Fruit fly (Drosophila melanogaster) whole organism, embryonic: ENCODE results near the gene CG43645.

ENCODE experiments used
- BEAF-32 ChIP-seq: fragments of 200-800 bp; sonication (Bioruptor generic); optimal IDR thresholded peaks from 3 replicates; lab custom pipeline; 2017; ENCODE audit warnings: missing biosample characterization, missing genetic modification characterization, mild to moderate bottlenecking, moderate library complexity, missing genetic modification reagents
- CG10366 ChIP-seq: fragments of 200-800 bp; sonication (Bioruptor generic); IDR thresholded peaks from 2 replicates; pipeline ENCODE4 v1.3.6; 2022; ENCODE audit warnings: missing biosample characterization, missing genetic modification characterization
- CG10543 ChIP-seq: fragments of 200-800 bp; sonication (Bioruptor generic); optimal IDR thresholded peaks from 3 replicates; lab custom pipeline; 2017; ENCODE audit warnings: missing biosample characterization, mild to moderate bottlenecking, missing genetic modification characterization, moderate library complexity
- CG11085 ChIP-seq: fragments of 200-800 bp; sonication (Bioruptor generic); IDR thresholded peaks from 2 replicates; pipeline ENCODE4 v1.3.6; 2022; ENCODE audit warnings: missing biosample characterization, missing genetic modification characterization
- CG11695 ChIP-seq: fragments of 200-800 bp; sonication (Bioruptor generic); IDR thresholded peaks from 3 replicates; pipeline ENCODE4 v1.3.6; 2022; ENCODE audit warnings: missing biosample characterization, missing genetic modification characterization
- CG12071 ChIP-seq: fragments of 200-800 bp; sonication (Bioruptor generic); optimal IDR thresholded peaks from 3 replicates; lab custom pipeline; 2018; ENCODE audit warnings: missing biosample characterization, mild to moderate bottlenecking, missing genetic modification characterization
- CG15073 ChIP-seq: fragments of 200-800 bp; sonication (Bioruptor generic); optimal IDR thresholded peaks from 2 replicates; lab custom pipeline; 2016; ENCODE audit warnings: missing biosample characterization, missing genetic modification characterization
- CG1602 ChIP-seq: fragments of 200-800 bp; sonication (Bioruptor generic); optimal IDR thresholded peaks from 3 replicates; lab custom pipeline; 2016; ENCODE audit warnings: missing biosample characterization, missing genetic modification characterization
- CG17359 ChIP-seq: fragments of 200-800 bp; sonication (Bioruptor generic); optimal IDR thresholded peaks from 3 replicates; lab custom pipeline; 2018; ENCODE audit warnings: missing biosample characterization, mild to moderate bottlenecking, missing genetic modification characterization, moderate library complexity
- CG17829 ChIP-seq: fragments of 200-800 bp; optimal IDR thresholded peaks from 2 replicates; lab custom pipeline; 2019; ENCODE audit warnings: missing biosample characterization, mild to moderate bottlenecking, missing genetic modification characterization, moderate library complexity
- CG30403 ChIP-seq: fragments of 200-800 bp; sonication (Bioruptor generic); optimal IDR thresholded peaks from 3 replicates; lab custom pipeline; 2016; ENCODE audit warnings: missing biosample characterization, missing genetic modification characterization
- CG31388 ChIP-seq: fragments of 200-800 bp; sonication (Bioruptor generic); optimal IDR thresholded peaks from 2 replicates; lab custom pipeline; 2016; ENCODE audit warnings: missing biosample characterization, missing genetic modification characterization
- CG32767 ChIP-seq: fragments of 200-800 bp; sonication (Bioruptor generic); IDR thresholded peaks from 2 replicates; pipeline ENCODE4 v1.3.6; 2022; ENCODE audit warnings: missing biosample characterization, missing genetic modification characterization
- CG33213 ChIP-seq: fragments of 200-800 bp; sonication (Bioruptor generic); optimal IDR thresholded peaks from 3 replicates; lab custom pipeline; 2016; ENCODE audit warnings: missing biosample characterization, missing genetic modification characterization
- CG4730 ChIP-seq: fragments of 200-800 bp; sonication (Bioruptor generic); IDR thresholded peaks from 2 replicates; pipeline ENCODE4 v1.3.6; 2022; ENCODE audit warnings: missing biosample characterization, missing genetic modification characterization
- CG7357 ChIP-seq: fragments of 200-800 bp; sonication (Bioruptor generic); IDR thresholded peaks from 3 replicates; pipeline ENCODE4 v1.3.6; 2022; ENCODE audit warnings: missing biosample characterization, missing genetic modification characterization
- CG7372 ChIP-seq: fragments of 200-800 bp; sonication (Bioruptor generic); IDR thresholded peaks from 2 replicates; pipeline ENCODE4 v1.3.6; 2022; ENCODE audit warnings: missing biosample characterization, missing genetic modification characterization
- CG7839 ChIP-seq: fragments of 200-800 bp; sonication (Bioruptor generic); optimal IDR thresholded peaks from 3 replicates; lab custom pipeline; 2018; ENCODE audit warnings: missing biosample characterization, mild to moderate bottlenecking, missing genetic modification characterization, moderate library complexity
- CG8924 ChIP-seq: fragments of 200-800 bp; optimal IDR thresholded peaks from 3 replicates; lab custom pipeline; 2019; ENCODE audit warnings: missing biosample characterization, mild to moderate bottlenecking, missing genetic modification characterization, moderate library complexity
- CG9876 ChIP-seq: fragments of 200-800 bp; sonication (Bioruptor generic); optimal IDR thresholded peaks from 2 replicates; lab custom pipeline; 2016; ENCODE audit warnings: missing biosample characterization, missing genetic modification characterization
- Doc3 ChIP-seq: fragments of 200-800 bp; sonication (Bioruptor generic); IDR thresholded peaks from 3 replicates; pipeline ENCODE4 v1.3.6; 2022; ENCODE audit warnings: missing biosample characterization, missing genetic modification characterization; ENCODE audit not compliant: partially characterized antibody
- Fer1 ChIP-seq: fragments of 200-800 bp; sonication (Bioruptor generic); optimal IDR thresholded peaks from 2 replicates; lab custom pipeline; 2017; ENCODE audit warnings: missing biosample characterization, mild to moderate bottlenecking, missing genetic modification characterization
- H2.0 ChIP-seq: fragments of 200-800 bp; sonication (Bioruptor generic); IDR thresholded peaks from 2 replicates; pipeline ENCODE4 v1.3.6; 2022; ENCODE audit warnings: missing biosample characterization, missing genetic modification characterization
- HLH4C ChIP-seq: fragments of 200-800 bp; sonication (Bioruptor generic); IDR thresholded peaks from 3 replicates; pipeline ENCODE4 v1.3.6; 2022; ENCODE audit warnings: missing biosample characterization, missing genetic modification characterization; ENCODE audit not compliant: partially characterized antibody
- HmgD ChIP-seq: fragments of 200-800 bp; sonication (Bioruptor generic); optimal IDR thresholded peaks from 3 replicates; lab custom pipeline; 2016; ENCODE audit warnings: missing biosample characterization, missing genetic modification characterization
- Max ChIP-seq: fragments of 200-800 bp; sonication (Bioruptor generic); optimal IDR thresholded peaks from 2 replicates; lab custom pipeline; 2016; ENCODE audit warnings: missing biosample characterization, mild to moderate bottlenecking, missing genetic modification characterization
- Mrtf ChIP-seq: fragments of 200-800 bp; sonication (Bioruptor generic); IDR thresholded peaks from 3 replicates; pipeline ENCODE4 v1.3.6; 2022; ENCODE audit warnings: missing biosample characterization, missing genetic modification characterization
- Optix ChIP-seq: fragments of 200-800 bp; sonication (Bioruptor generic); IDR thresholded peaks from 3 replicates; pipeline ENCODE4 v1.3.6; 2022; ENCODE audit warnings: missing biosample characterization, missing genetic modification characterization
- Rx ChIP-seq: fragments of 200-800 bp; sonication (Bioruptor generic); IDR thresholded peaks from 2 replicates; pipeline ENCODE4 v1.3.6; 2022; ENCODE audit warnings: missing biosample characterization, missing genetic modification characterization
- Sox102F ChIP-seq: fragments of 200-800 bp; sonication (Bioruptor generic); optimal IDR thresholded peaks from 2 replicates; lab custom pipeline; 2018; ENCODE audit warnings: missing biosample characterization, mild to moderate bottlenecking, missing genetic modification characterization, moderate library complexity
- Spps ChIP-seq: fragments of 200-800 bp; sonication (Bioruptor generic); optimal IDR thresholded peaks from 2 replicates; lab custom pipeline; 2018; ENCODE audit warnings: missing biosample characterization, mild to moderate bottlenecking, missing genetic modification characterization
- Sry-δ ChIP-seq: fragments of 200-800 bp; sonication (Bioruptor generic); optimal IDR thresholded peaks from 2 replicates; lab custom pipeline; 2016; ENCODE audit warnings: missing biosample characterization, missing genetic modification characterization
- al ChIP-seq: fragments of 200-800 bp; sonication (Bioruptor generic); IDR thresholded peaks from 2 replicates; pipeline ENCODE4 v1.3.6; 2022; ENCODE audit warnings: missing biosample characterization, missing genetic modification characterization
- bbx ChIP-seq: fragments of 200-800 bp; sonication (Bioruptor generic); IDR thresholded peaks from 2 replicates; pipeline ENCODE4 v1.3.6; 2022; ENCODE audit warnings: missing biosample characterization, missing genetic modification characterization; ENCODE audit not compliant: partially characterized antibody
- croc ChIP-seq: fragments of 200-800 bp; sonication (Bioruptor generic); conservative IDR thresholded peaks from 3 replicates; pipeline ENCODE4 v1.3.6; 2022; ENCODE audit warnings: missing biosample characterization, missing genetic modification characterization
- cwo ChIP-seq: fragments of 200-800 bp; sonication (Bioruptor generic); optimal IDR thresholded peaks from 3 replicates; lab custom pipeline; 2017; ENCODE audit warnings: missing biosample characterization, missing genetic modification characterization, mild to moderate bottlenecking, moderate library complexity, missing genetic modification reagents
- gsb-n ChIP-seq: fragments of 200-800 bp; sonication (Bioruptor generic); optimal IDR thresholded peaks from 3 replicates; lab custom pipeline; 2018; ENCODE audit warnings: missing biosample characterization, mild to moderate bottlenecking, missing genetic modification characterization
- gt ChIP-seq: fragments of 200-800 bp; sonication (Bioruptor generic); IDR thresholded peaks from 2 replicates; pipeline ENCODE4 v1.3.6; 2022; ENCODE audit warnings: missing biosample characterization, missing genetic modification characterization
- hbn ChIP-seq: fragments of 200-800 bp; sonication (Bioruptor generic); IDR thresholded peaks from 2 replicates; pipeline ENCODE4 v1.3.6; 2022; ENCODE audit warnings: missing biosample characterization, missing genetic modification characterization; ENCODE audit not compliant: partially characterized antibody
- insv ChIP-seq, 2 experiments: fragments of 200-800 bp; sonication (Bioruptor generic); optimal IDR thresholded peaks; 3 replicates each; lab custom pipeline; 2016 to 2018; ENCODE audit warnings: missing biosample characterization in 2 of 2, missing genetic modification characterization in 2 of 2
- kay ChIP-seq: fragments of 200-800 bp; sonication (Bioruptor generic); optimal IDR thresholded peaks from 2 replicates; lab custom pipeline; 2016; ENCODE audit warnings: missing biosample characterization, missing genetic modification characterization
- lilli ChIP-seq: fragments of 200-800 bp; sonication (Bioruptor generic); optimal IDR thresholded peaks from 3 replicates; lab custom pipeline; 2016; ENCODE audit warnings: missing biosample characterization, missing genetic modification characterization
- lov ChIP-seq, 2 experiments: fragments of 200-800 bp in 1 of 2; fragments of >200 bp in 1 of 2; sonication (Bioruptor generic) in 1 of 2; IDR thresholded peaks in 1 of 2; optimal IDR thresholded peaks in 1 of 2; 2 replicates in 1 of 2; 3 replicates in 1 of 2; pipeline versions ENCODE4 v1.3.6 to Lab custom; 2017 to 2022; ENCODE audit warnings: missing biosample characterization in 1 of 2, missing genetic modification characterization in 1 of 2
- pho ChIP-seq: fragments of 200-800 bp; sonication (Bioruptor generic); optimal IDR thresholded peaks from 2 replicates; lab custom pipeline; 2016; ENCODE audit warnings: missing biosample characterization, missing genetic modification characterization
- phol ChIP-seq: fragments of 200-800 bp; sonication (Bioruptor generic); optimal IDR thresholded peaks from 3 replicates; lab custom pipeline; 2018; ENCODE audit warnings: missing biosample characterization, mild to moderate bottlenecking, missing genetic modification characterization, moderate library complexity
- pros ChIP-seq: fragments of 200-800 bp; sonication (Bioruptor generic); optimal IDR thresholded peaks from 3 replicates; lab custom pipeline; 2019; ENCODE audit warnings: missing biosample characterization, mild to moderate bottlenecking, missing genetic modification characterization, moderate library complexity
- psq ChIP-seq: fragments of 200-800 bp; sonication (Bioruptor generic); optimal IDR thresholded peaks from 2 replicates; lab custom pipeline; 2017; ENCODE audit warnings: missing biosample characterization, missing genetic modification characterization
- sqz ChIP-seq: fragments of 200-800 bp; sonication (Bioruptor generic); optimal IDR thresholded peaks from 3 replicates; lab custom pipeline; 2018; ENCODE audit warnings: missing biosample characterization, mild to moderate bottlenecking, missing genetic modification characterization
- vnd ChIP-seq: fragments of 200-800 bp; sonication (Bioruptor generic); IDR thresholded peaks from 3 replicates; pipeline ENCODE4 v1.3.6; 2022; ENCODE audit warnings: missing biosample characterization, missing genetic modification characterization; ENCODE audit not compliant: partially characterized antibody
- yki ChIP-seq: fragments of >200 bp; optimal IDR thresholded peaks from 3 replicates; lab custom pipeline; 2018
- zf30C ChIP-seq: fragments of 200-800 bp; sonication (Bioruptor generic); optimal IDR thresholded peaks from 3 replicates; lab custom pipeline; 2018; ENCODE audit warnings: missing biosample characterization, mild to moderate bottlenecking, missing genetic modification characterization

CG43645 gene

DNA sequence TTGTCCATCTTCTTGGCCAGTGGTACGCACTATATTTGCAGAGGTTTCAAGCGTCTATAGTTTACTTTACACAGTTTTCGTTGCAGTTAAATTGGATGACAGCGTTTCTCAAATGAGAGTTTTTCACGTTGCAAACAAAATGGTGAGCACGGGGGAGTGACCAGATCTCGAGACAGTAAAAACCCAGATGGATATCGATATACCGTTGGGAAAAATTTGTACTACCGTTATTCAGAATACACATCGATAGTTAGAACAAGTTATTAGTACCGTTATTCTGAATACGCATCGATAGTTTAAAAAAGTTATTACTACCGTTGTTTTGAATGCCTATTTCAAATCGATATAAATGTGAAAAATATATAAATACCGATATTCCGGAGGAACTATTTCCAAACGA, 7.8 kb upstream of the CG43645 start, which contains the start of gene cass:
Gene cass, minus strand, starts transcription at position 179 of the 400 bp plus-strand sequence.
- TF ChIP-seq Max (GFP tag; lab: Kevin White, UChicago), result peak; percentile 4
- TF ChIP-seq vnd (GFP tag; lab: Robert Waterston, UW), result peak; percentile 88
- no peak for TF ChIP-seq zf30C (GFP tag; lab: Kevin White, UChicago)
- no peak for TF ChIP-seq CG4730 (GFP tag; lab: Robert Waterston, UW)
- no peak for TF ChIP-seq croc
- no peak for TF ChIP-seq CG1602 (GFP tag; lab: Kevin White, UChicago)
- no peak for TF ChIP-seq Spps
- peak; percentile 18 for TF ChIP-seq HmgD
- no peak for TF ChIP-seq cwo (GFP tag; lab: Kevin White, UChicago)
- TF ChIP-seq Sox102F (GFP tag; lab: Kevin White, UChicago), result no peak
- TF ChIP-seq CG10543 (GFP tag; lab: Kevin White, UChicago), result no peak
- TF ChIP-seq CG7372 (GFP tag; lab: Robert Waterston, UW), result no peak
- no peak for TF ChIP-seq CG9876 (GFP tag; lab: Kevin White, UChicago)
- no peak for TF ChIP-seq CG7839 (tag; lab: Kevin White, UChicago)
- TF ChIP-seq yki, result no peak
- TF ChIP-seq CG17829 (tag; lab: Kevin White, UChicago), result peak; percentile 58
- TF ChIP-seq psq (GFP tag; lab: Kevin White, UChicago), result no peak
- no peak for TF ChIP-seq al (GFP tag; lab: Robert Waterston, UW)
- no peak for TF ChIP-seq CG17359 (tag; lab: Kevin White, UChicago)
- TF ChIP-seq kay, result no peak
- TF ChIP-seq CG30403 (GFP tag; lab: Kevin White, UChicago), result no peak
- TF ChIP-seq CG10366 (GFP tag; lab: Robert Waterston, UW), result no peak
- peak; percentile 87 for TF ChIP-seq Doc3 (GFP tag; lab: Robert Waterston, UW)
- no peak for TF ChIP-seq CG15073 (GFP tag; lab: Kevin White, UChicago)
- TF ChIP-seq pros (GFP tag; lab: Kevin White, UChicago), result no peak
- no peak for TF ChIP-seq Optix (GFP tag; lab: Robert Waterston, UW)
- peak; percentile 90 for TF ChIP-seq BEAF-32
- 0 out of 2 replicates have a peak, but pooled peaks have one; percentile 17 for TF ChIP-seq CG32767 (GFP tag; lab: Robert Waterston, UW)
- peak; percentile 91 for TF ChIP-seq HLH4C (GFP tag; lab: Robert Waterston, UW)
- peak in 1 of 2 experiments; percentile 25 for TF ChIP-seq insv (GFP tag; optimal IDR thresholded peaks at IDR 0.05; lab: Kevin White, UChicago)
- peak; percentile 93 for TF ChIP-seq bbx (GFP tag; lab: Robert Waterston, UW)
- no peak for TF ChIP-seq Rx
- TF ChIP-seq sqz, result peak; percentile 67
- TF ChIP-seq Sry-δ (GFP tag; lab: Kevin White, UChicago), result peak; percentile 86
- peak; percentile 97 for TF ChIP-seq phol (tag; lab: Kevin White, UChicago)
- no peak for TF ChIP-seq H2.0 (GFP tag; lab: Robert Waterston, UW)
- TF ChIP-seq lov (optimal IDR thresholded peaks at IDR 0.05; lab: Kevin White, UChicago), result no peak
- no peak for TF ChIP-seq lov (GFP tag; IDR thresholded peaks at IDR 0.05; lab: Robert Waterston, UW)
- TF ChIP-seq Mrtf, result no peak
- TF ChIP-seq CG7357 (GFP tag; lab: Robert Waterston, UW), result no peak
- TF ChIP-seq CG11695 (GFP tag; lab: Robert Waterston, UW), result no peak
- TF ChIP-seq CG8924 (tag; lab: Kevin White, UChicago), result peak; percentile 26
- no peak for TF ChIP-seq CG31388 (GFP tag; lab: Kevin White, UChicago)
- no peak for TF ChIP-seq gt
- no peak for TF ChIP-seq gsb-n (tag; lab: Kevin White, UChicago)
- no peak for TF ChIP-seq pho
- TF ChIP-seq hbn, result peak; percentile 84
- TF ChIP-seq CG11085 (GFP tag; lab: Robert Waterston, UW), result no peak
- no peak for TF ChIP-seq CG12071 (GFP tag; lab: Kevin White, UChicago)
- TF ChIP-seq CG33213 (GFP tag; lab: Kevin White, UChicago), result no peak
- TF ChIP-seq Fer1 (GFP tag; lab: Kevin White, UChicago), result no peak
- TF ChIP-seq lilli (GFP tag; lab: Kevin White, UChicago), result no peak
